Fruit fly (Drosophila melanogaster) whole organism, embryonic: Measurements from ENCODE around the gene CG14000.

Experiments used
- Abd-B ChIP-seq: fragments of 200-800 bp; sonication (Bioruptor generic); optimal IDR thresholded peaks from 2 replicates; lab custom pipeline; 2018; ENCODE audit warnings: missing biosample characterization, mild to moderate bottlenecking, missing genetic modification characterization, moderate library complexity
- CG10267 ChIP-seq: fragments of 200-800 bp; sonication (Bioruptor generic); optimal IDR thresholded peaks from 2 replicates; lab custom pipeline; 2018; ENCODE audit warnings: missing biosample characterization, mild to moderate bottlenecking, missing genetic modification characterization, moderate library complexity
- CG10366 ChIP-seq: fragments of 200-800 bp; sonication (Bioruptor generic); IDR thresholded peaks from 2 replicates; pipeline ENCODE4 v1.3.6; 2022; ENCODE audit warnings: missing biosample characterization, missing genetic modification characterization
- CG10565 ChIP-seq: fragments of 200-800 bp; sonication (Bioruptor generic); optimal IDR thresholded peaks from 3 replicates; lab custom pipeline; 2016; ENCODE audit warnings: missing biosample characterization, mild to moderate bottlenecking, missing genetic modification characterization
- CG11398 ChIP-seq: fragments of 200-800 bp; sonication (Bioruptor generic); optimal IDR thresholded peaks from 2 replicates; lab custom pipeline; 2016; ENCODE audit warnings: missing biosample characterization, missing genetic modification characterization
- CG11456 ChIP-seq: fragments of 200-800 bp; sonication (Bioruptor generic); IDR thresholded peaks from 3 replicates; pipeline ENCODE4 v1.3.6; 2022; ENCODE audit warnings: missing biosample characterization, missing genetic modification characterization
- CG11695 ChIP-seq: fragments of 200-800 bp; sonication (Bioruptor generic); IDR thresholded peaks from 3 replicates; pipeline ENCODE4 v1.3.6; 2022; ENCODE audit warnings: missing biosample characterization, missing genetic modification characterization
- CG12299 ChIP-seq: fragments of 200-800 bp; sonication (Bioruptor generic); optimal IDR thresholded peaks from 2 replicates; lab custom pipeline; 2018; ENCODE audit warnings: missing biosample characterization, mild to moderate bottlenecking, missing genetic modification characterization
- CG12659 ChIP-seq: fragments of 200-800 bp; sonication (Bioruptor generic); optimal IDR thresholded peaks from 3 replicates; lab custom pipeline; 2017; ENCODE audit warnings: mild to moderate bottlenecking, missing biosample characterization, missing genetic modification reagents, missing genetic modification characterization
- CG12744 ChIP-seq: fragments of 200-800 bp; sonication (Bioruptor generic); optimal IDR thresholded peaks from 2 replicates; lab custom pipeline; 2016; ENCODE audit warnings: missing biosample characterization, missing genetic modification characterization
- CG13424 ChIP-seq: fragments of 200-800 bp; sonication (Bioruptor generic); optimal IDR thresholded peaks from 2 replicates; lab custom pipeline; 2019; ENCODE audit warnings: missing biosample characterization, mild to moderate bottlenecking, missing genetic modification characterization, moderate library complexity
- CG14667 ChIP-seq: fragments of 200-800 bp; sonication (Bioruptor generic); IDR thresholded peaks from 2 replicates; pipeline ENCODE4 v1.3.6; 2022; ENCODE audit warnings: missing biosample characterization, missing genetic modification characterization
- CG1602 ChIP-seq: fragments of 200-800 bp; sonication (Bioruptor generic); optimal IDR thresholded peaks from 3 replicates; lab custom pipeline; 2016; ENCODE audit warnings: missing biosample characterization, missing genetic modification characterization
- CG16815 ChIP-seq: fragments of 200-800 bp; sonication (Bioruptor generic); optimal IDR thresholded peaks from 3 replicates; lab custom pipeline; 2017; ENCODE audit warnings: missing biosample characterization, mild to moderate bottlenecking, missing genetic modification characterization
- CG17829 ChIP-seq: fragments of 200-800 bp; optimal IDR thresholded peaks from 2 replicates; lab custom pipeline; 2019; ENCODE audit warnings: missing biosample characterization, mild to moderate bottlenecking, missing genetic modification characterization, moderate library complexity
- CG18011 ChIP-seq: fragments of 200-800 bp; sonication (Bioruptor generic); optimal IDR thresholded peaks from 2 replicates; lab custom pipeline; 2017; ENCODE audit warnings: missing biosample characterization, missing genetic modification characterization, mild to moderate bottlenecking, moderate library complexity, missing genotype
- CG18764 ChIP-seq: fragments of 200-800 bp; sonication (Bioruptor generic); optimal IDR thresholded peaks from 3 replicates; lab custom pipeline; 2016; ENCODE audit warnings: missing biosample characterization, missing genetic modification characterization
- CG30431 ChIP-seq: fragments of 200-800 bp; sonication (Bioruptor generic); optimal IDR thresholded peaks from 2 replicates; lab custom pipeline; 2017; ENCODE audit warnings: missing biosample characterization, missing genetic modification characterization
- CG5180 ChIP-seq: fragments of 200-800 bp; sonication (Bioruptor generic); optimal IDR thresholded peaks from 3 replicates; lab custom pipeline; 2017; ENCODE audit warnings: missing biosample characterization, missing genetic modification characterization, mild to moderate bottlenecking, moderate library complexity, missing genetic modification reagents
- CG8089 ChIP-seq: fragments of 200-800 bp; sonication (Bioruptor generic); optimal IDR thresholded peaks from 3 replicates; lab custom pipeline; 2016; ENCODE audit warnings: missing biosample characterization, missing genetic modification characterization
- CG8281 ChIP-seq: fragments of 200-800 bp; sonication (Bioruptor generic); optimal IDR thresholded peaks from 2 replicates; lab custom pipeline; 2018; ENCODE audit warnings: missing biosample characterization, mild to moderate bottlenecking, missing genetic modification characterization, moderate library complexity
- Chrac-16 ChIP-seq: fragments of 200-800 bp; sonication (Bioruptor generic); optimal IDR thresholded peaks from 3 replicates; lab custom pipeline; 2016; ENCODE audit warnings: missing biosample characterization, missing genetic modification characterization
- CkIIα-i1 ChIP-seq: fragments of 200-800 bp; sonication (Bioruptor generic); IDR thresholded peaks from 2 replicates; pipeline ENCODE4 v1.3.6; 2022; ENCODE audit warnings: missing biosample characterization, missing genetic modification characterization
- ERR ChIP-seq: fragments of 200-800 bp; sonication (Bioruptor generic); optimal IDR thresholded peaks from 2 replicates; lab custom pipeline; 2016; ENCODE audit warnings: missing biosample characterization, missing genetic modification characterization
- Fer2 ChIP-seq: fragments of 200-800 bp; sonication (Bioruptor generic); optimal IDR thresholded peaks from 2 replicates; lab custom pipeline; 2018; ENCODE audit warnings: missing biosample characterization, mild to moderate bottlenecking, missing genetic modification characterization, moderate library complexity
- Med ChIP-seq: fragments of 200-800 bp; sonication (Bioruptor generic); peaks from one replicate; lab custom pipeline; 2016; ENCODE audit warnings: missing biosample characterization, missing genetic modification characterization, mild to moderate bottlenecking, inconsistent platforms, moderate library complexity
- Mrtf ChIP-seq: fragments of 200-800 bp; sonication (Bioruptor generic); IDR thresholded peaks from 3 replicates; pipeline ENCODE4 v1.3.6; 2022; ENCODE audit warnings: missing biosample characterization, missing genetic modification characterization
- Nf-YA ChIP-seq: fragments of 200-800 bp; sonication (Bioruptor generic); IDR thresholded peaks from 2 replicates; pipeline ENCODE4 v1.3.6; 2022; ENCODE audit warnings: missing biosample characterization, missing genetic modification characterization
- Oli ChIP-seq: fragments of 200-800 bp; sonication (Bioruptor generic); optimal IDR thresholded peaks from 2 replicates; lab custom pipeline; 2018; ENCODE audit warnings: missing biosample characterization, mild to moderate bottlenecking, missing genetic modification characterization, moderate library complexity
- Rx ChIP-seq: fragments of 200-800 bp; sonication (Bioruptor generic); IDR thresholded peaks from 2 replicates; pipeline ENCODE4 v1.3.6; 2022; ENCODE audit warnings: missing biosample characterization, missing genetic modification characterization
- Sin3A ChIP-seq: fragments of >200 bp; optimal IDR thresholded peaks from 2 replicates; lab custom pipeline; 2018
- Six4 ChIP-seq: fragments of 200-800 bp; sonication (Bioruptor generic); optimal IDR thresholded peaks from 2 replicates; lab custom pipeline; 2016; ENCODE audit warnings: missing biosample characterization, missing genetic modification characterization
- Spps ChIP-seq: fragments of 200-800 bp; sonication (Bioruptor generic); optimal IDR thresholded peaks from 2 replicates; lab custom pipeline; 2018; ENCODE audit warnings: missing biosample characterization, mild to moderate bottlenecking, missing genetic modification characterization
- Xrp1 ChIP-seq: fragments of 200-800 bp; sonication (Bioruptor generic); IDR thresholded peaks from 2 replicates; pipeline ENCODE4 v1.3.6; 2022; ENCODE audit warnings: missing biosample characterization, missing genetic modification characterization
- chm ChIP-seq: fragments of 200-800 bp; sonication (Bioruptor generic); IDR thresholded peaks from 2 replicates; pipeline ENCODE4 v1.3.6; 2022; ENCODE audit warnings: missing biosample characterization, missing genetic modification characterization
- dysf ChIP-seq: fragments of 200-800 bp; sonication (Bioruptor generic); IDR thresholded peaks from 3 replicates; pipeline ENCODE4 v1.3.6; 2022; ENCODE audit warnings: missing biosample characterization, missing genetic modification characterization
- emc ChIP-seq: fragments of 200-800 bp; sonication (Bioruptor generic); optimal IDR thresholded peaks from 2 replicates; lab custom pipeline; 2016; ENCODE audit warnings: missing biosample characterization, missing genetic modification characterization
- eve ChIP-seq, 2 experiments: fragments of >200 bp; optimal IDR thresholded peaks; 2 replicates each; lab custom pipeline; 2017; ENCODE audit warnings: missing biosample characterization in 2 of 2, missing genetic modification characterization in 2 of 2
- exex ChIP-seq: fragments of 200-800 bp; sonication (Bioruptor generic); optimal IDR thresholded peaks from 4 replicates; lab custom pipeline; 2018; ENCODE audit warnings: missing biosample characterization, mild to moderate bottlenecking, missing genetic modification characterization, moderate library complexity
- fd96Cb ChIP-seq: fragments of 200-800 bp; sonication (Bioruptor generic); optimal IDR thresholded peaks from 2 replicates; lab custom pipeline; 2018; ENCODE audit warnings: missing biosample characterization, mild to moderate bottlenecking, missing genetic modification characterization, moderate library complexity
- grau ChIP-seq: fragments of 200-800 bp; optimal IDR thresholded peaks from 3 replicates; lab custom pipeline; 2019; ENCODE audit warnings: missing biosample characterization, mild to moderate bottlenecking, missing genetic modification characterization, moderate library complexity
- gsb ChIP-seq: fragments of 200-800 bp; sonication (Bioruptor generic); IDR thresholded peaks from 2 replicates; pipeline ENCODE4 v1.3.6; 2022; ENCODE audit warnings: missing biosample characterization, missing genetic modification characterization
- jing ChIP-seq: fragments of 200-800 bp; sonication (Bioruptor generic); optimal IDR thresholded peaks from 2 replicates; lab custom pipeline; 2018; ENCODE audit warnings: missing biosample characterization, mild to moderate bottlenecking, missing genetic modification characterization
- luna ChIP-seq: fragments of 200-800 bp; sonication (Bioruptor generic); optimal IDR thresholded peaks from 2 replicates; lab custom pipeline; 2016; ENCODE audit warnings: missing biosample characterization, missing genetic modification characterization
- ranshi ChIP-seq: fragments of 200-800 bp; sonication (Bioruptor generic); IDR thresholded peaks from 2 replicates; pipeline ENCODE4 v1.3.6; 2022; ENCODE audit warnings: missing biosample characterization, missing genetic modification characterization
- sc ChIP-seq, 3 experiments: fragments of >200 bp in 2 of 3; fragments of 200-800 bp in 1 of 3; sonication (Bioruptor generic) in 1 of 3; optimal IDR thresholded peaks; 2 replicates in 2 of 3; 3 replicates in 1 of 3; lab custom pipeline; 2017; ENCODE audit warnings: mild to moderate bottlenecking in 1 of 3, missing biosample characterization in 1 of 3, missing genetic modification characterization in 1 of 3, missing genetic modification reagents in 1 of 3
- shn ChIP-seq: fragments of 200-800 bp; sonication (Bioruptor generic); optimal IDR thresholded peaks from 3 replicates; lab custom pipeline; 2016; ENCODE audit warnings: missing biosample characterization, missing genetic modification characterization
- sob ChIP-seq: fragments of 200-800 bp; sonication (Bioruptor generic); IDR thresholded peaks from 2 replicates; pipeline ENCODE4 v1.3.6; 2022; ENCODE audit warnings: missing biosample characterization, missing genetic modification characterization
- tap ChIP-seq: fragments of 200-800 bp; optimal IDR thresholded peaks from 3 replicates; lab custom pipeline; 2019; ENCODE audit warnings: missing biosample characterization, mild to moderate bottlenecking, missing genetic modification characterization, moderate library complexity
- wek ChIP-seq: fragments of 200-800 bp; sonication (Bioruptor generic); optimal IDR thresholded peaks from 3 replicates; lab custom pipeline; 2018; ENCODE audit warnings: missing biosample characterization, mild to moderate bottlenecking, missing genetic modification characterization, moderate library complexity
- zfh1 ChIP-seq: fragments of 200-800 bp; sonication (Bioruptor generic); IDR thresholded peaks from 3 replicates; pipeline ENCODE4 v1.3.6; 2022; ENCODE audit warnings: missing biosample characterization, missing genetic modification characterization

CG14000 gene

dm6 chr2L:5881181-5881580, 28.9 kb downstream of the CG14000 start (continued):
- no peak for TF ChIP-seq CG1602 (GFP tag; lab: Kevin White, UChicago)
- TF ChIP-seq CG11695 (GFP tag; lab: Robert Waterston, UW) = no peak
- TF ChIP-seq grau (tag; lab: Kevin White, UChicago) = peak; percentile 57
- TF ChIP-seq Oli = no peak
- TF ChIP-seq CG18764 (GFP tag; lab: Kevin White, UChicago) = no peak
- no peak for TF ChIP-seq jing (GFP tag; lab: Kevin White, UChicago)
- TF ChIP-seq shn = no peak
- no peak for TF ChIP-seq CG13424 (tag; lab: Kevin White, UChicago)
- no peak for TF ChIP-seq Fer2 (tag; lab: Kevin White, UChicago)
- peak; percentile 19 for TF ChIP-seq Med (GFP tag; lab: Kevin White, UChicago)
- no peak for TF ChIP-seq Abd-B (GFP tag; lab: Kevin White, UChicago)
- TF ChIP-seq wek (GFP tag; lab: Kevin White, UChicago) = no peak
- no peak for TF ChIP-seq CG5180
- TF ChIP-seq Nf-YA (GFP tag; lab: Robert Waterston, UW) = no peak
- no peak for TF ChIP-seq CG17829 (tag; lab: Kevin White, UChicago)
- TF ChIP-seq chm (GFP tag; lab: Robert Waterston, UW) = peak; percentile 23; the same call in 1 of the 2 replicates
- 0 out of 2 replicates have a peak, but pooled peaks have one; percentile 7 for TF ChIP-seq Xrp1 (GFP tag; lab: Robert Waterston, UW)
- TF ChIP-seq luna (GFP tag; lab: Kevin White, UChicago) = no peak
- no peak for TF ChIP-seq CG10267 (tag; lab: Kevin White, UChicago)
- TF ChIP-seq eve (GFP tag; optimal IDR thresholded peaks at IDR 0.05; lab: Kevin White, UChicago) = no peak
- TF ChIP-seq CG10366 (GFP tag; lab: Robert Waterston, UW) = no peak
- no peak for TF ChIP-seq exex (tag; lab: Kevin White, UChicago)
- TF ChIP-seq gsb = no peak
- no peak for TF ChIP-seq CG12744 (GFP tag; lab: Kevin White, UChicago)
- TF ChIP-seq zfh1 (GFP tag; lab: Robert Waterston, UW) = no peak
- no peak for TF ChIP-seq Rx (GFP tag; lab: Robert Waterston, UW)
- TF ChIP-seq CG10565 (GFP tag; lab: Kevin White, UChicago) = no peak
- no peak for TF ChIP-seq tap (tag; lab: Kevin White, UChicago)
- no peak for TF ChIP-seq Mrtf (GFP tag; lab: Robert Waterston, UW)
- no peak for TF ChIP-seq Sin3A (lab: Kevin White, UChicago)
- TF ChIP-seq CG18011 (GFP tag; lab: Kevin White, UChicago) = no peak
- TF ChIP-seq Six4 (GFP tag; lab: Kevin White, UChicago) = no peak
- no peak for TF ChIP-seq CG14667 (GFP tag; lab: Robert Waterston, UW)
- 0 out of 2 replicates have a peak, but pooled peaks have one; percentile 6 for TF ChIP-seq ranshi (GFP tag; lab: Robert Waterston, UW)
- TF ChIP-seq Spps (tag; lab: Kevin White, UChicago) = no peak
- TF ChIP-seq emc (GFP tag; lab: Kevin White, UChicago) = no peak
- no peak for TF ChIP-seq fd96Cb
- no peak for TF ChIP-seq dysf
- TF ChIP-seq CG11398 (GFP tag; lab: Kevin White, UChicago) = no peak
- TF ChIP-seq, all 482 proteins: peak for 9

- 0 out of 2 replicates have a peak, but pooled peaks have one; percentile 6 for TF ChIP-seq ranshi (GFP tag; lab: Robert Waterston, UW)
- TF ChIP-seq CG8089 (GFP tag; lab: Kevin White, UChicago) = peak; percentile 37
- peak; percentile 43 for TF ChIP-seq CG30431
- peak; percentile 43 for TF ChIP-seq CG12299
- TF ChIP-seq CkIIα-i1 (GFP tag; lab: Robert Waterston, UW) = no peak
- peak; percentile 79 for TF ChIP-seq Chrac-16 (GFP tag; lab: Kevin White, UChicago)
- TF ChIP-seq sc (optimal IDR thresholded peaks at IDR 0.05; lab: Kevin White, UChicago) = no peak
- peak; percentile 67 for TF ChIP-seq sc (GFP tag; optimal IDR thresholded peaks at IDR 0.05; lab: Kevin White, UChicago)
- no peak for TF ChIP-seq ERR
- peak; percentile 31 for TF ChIP-seq CG8281
- no peak for TF ChIP-seq CG11456 (GFP tag; lab: Robert Waterston, UW)
- peak; percentile 74 for TF ChIP-seq CG12659 (GFP tag; lab: Kevin White, UChicago)
- TF ChIP-seq CG16815 (GFP tag; lab: Kevin White, UChicago) = peak; percentile 58
- TF ChIP-seq sob (GFP tag; lab: Robert Waterston, UW) = peak; percentile 66
Measured at dm6 chr2L:5879363-5879934, 30.6 kb downstream of the CG14000 start, which contains the start of gene rau. rau (minus strand) TSS chr2L:5879498.
